Fruit fly (Drosophila melanogaster) whole organism, prepupa: ENCODE data around the gene for.

Experiments
- Blimp-1 ChIP-seq: fragments of 200-800 bp; sonication (Bioruptor generic); optimal IDR thresholded peaks from 3 replicates; lab custom pipeline; 2017; ENCODE audit warnings: missing biosample characterization, missing genetic modification characterization, mild to moderate bottlenecking, moderate library complexity, missing genetic modification reagents
- CG16779 ChIP-seq: fragments of 200-800 bp; sonication (Bioruptor generic); optimal IDR thresholded peaks from 3 replicates; lab custom pipeline; 2017; ENCODE audit warnings: missing biosample characterization, mild to moderate bottlenecking, missing genetic modification characterization
- CG3032 ChIP-seq: fragments of 200-800 bp; optimal IDR thresholded peaks from 2 replicates; lab custom pipeline; 2019; ENCODE audit warnings: missing biosample characterization, mild to moderate bottlenecking, missing genetic modification characterization, moderate library complexity
- CG6792 ChIP-seq: fragments of 200-800 bp; sonication (Bioruptor generic); optimal IDR thresholded peaks from 3 replicates; lab custom pipeline; 2016; ENCODE audit warnings: missing biosample characterization, missing genetic modification characterization
- Gug ChIP-seq: fragments of 200-800 bp; sonication (Bioruptor generic); IDR thresholded peaks from 2 replicates; pipeline ENCODE4 v1.3.6; 2022; ENCODE audit warnings: missing biosample characterization, missing genetic modification characterization
- Met ChIP-seq: fragments of 200-800 bp; sonication (Bioruptor generic); optimal IDR thresholded peaks from 3 replicates; lab custom pipeline; 2016; ENCODE audit warnings: missing biosample characterization, missing genetic modification characterization
- Sox14 ChIP-seq: fragments of 200-800 bp; sonication (Bioruptor generic); optimal IDR thresholded peaks from 3 replicates; lab custom pipeline; 2016; ENCODE audit warnings: missing biosample characterization, missing genetic modification characterization
- fd59A ChIP-seq: fragments of 200-800 bp; sonication (Bioruptor generic); optimal IDR thresholded peaks from 2 replicates; lab custom pipeline; 2017; ENCODE audit warnings: missing biosample characterization, mild to moderate bottlenecking, missing genetic modification characterization, missing genetic modification reagents
- fkh ChIP-seq: fragments of 200-800 bp; sonication (Bioruptor generic); optimal IDR thresholded peaks from 3 replicates; lab custom pipeline; 2017; ENCODE audit warnings: missing biosample characterization, mild to moderate bottlenecking, missing genetic modification characterization, moderate library complexity

DNA sequence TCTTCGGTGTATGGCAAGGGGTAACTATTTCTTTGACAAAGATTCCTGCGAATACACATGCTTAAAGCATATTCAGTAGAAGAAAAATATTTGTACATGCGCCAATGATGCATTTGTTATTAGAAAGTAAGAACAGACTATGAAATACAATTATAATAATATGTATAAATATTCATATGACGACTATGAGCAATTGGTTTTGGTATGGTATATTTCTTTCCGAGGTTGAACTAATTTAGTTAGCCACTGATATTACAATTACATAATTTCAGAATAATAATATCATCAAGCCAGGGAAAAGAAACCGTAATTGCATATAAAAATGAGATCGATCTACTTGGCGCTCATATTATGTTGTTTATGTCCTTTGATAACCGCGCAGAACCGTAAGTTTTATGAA lies 44.8 kb upstream of the for start, which contains the start of gene CG43145:
- no peak for TF ChIP-seq fd59A (GFP tag; lab: Kevin White, UChicago)
- TF ChIP-seq Sox14 (GFP tag; lab: Kevin White, UChicago) = no peak
- TF ChIP-seq fkh (GFP tag; lab: Kevin White, UChicago) = no peak
- no peak for TF ChIP-seq CG16779 (tag; lab: Kevin White, UChicago)
- TF ChIP-seq Blimp-1 (GFP tag; lab: Kevin White, UChicago) = no peak
- TF ChIP-seq Met (GFP tag; lab: Kevin White, UChicago) = no peak
- TF ChIP-seq Gug (GFP tag; lab: Robert Waterston, UW) = no peak
- no peak for TF ChIP-seq CG3032
- TF ChIP-seq CG6792 (GFP tag; lab: Kevin White, UChicago) = no peak
